Worm (Caenorhabditis elegans): Measurements from ENCODE around the gene F07B7.7.
"Not testable (repeated sequence)": the region's sequence is repeated elsewhere in the genome, so short reads cannot be mapped to it uniquely, and the experiment has no call there.

Gene F07B7.7

DNA sequence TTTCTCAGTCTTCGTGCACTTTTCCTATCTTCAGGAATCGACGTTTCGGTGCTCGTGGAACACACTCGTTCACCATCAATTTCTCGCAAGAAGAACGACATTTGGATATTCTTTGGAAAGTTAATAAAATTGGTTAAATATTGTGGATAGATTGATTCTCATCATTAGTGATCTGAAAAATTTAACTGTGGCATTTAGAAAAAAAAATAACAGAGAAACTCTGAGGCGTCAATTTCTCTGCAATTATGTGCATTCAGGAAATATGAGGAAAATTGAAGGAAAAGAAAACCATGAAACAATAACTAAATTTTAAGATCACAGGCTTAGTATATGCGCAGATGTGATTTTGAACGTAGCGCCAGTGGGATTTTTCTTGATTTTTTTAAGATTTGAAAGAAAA, 15.6 kb upstream of the F07B7.7 start, which contains the start of gene rpm-1:
Gene rpm-1 (minus strand): TSS at position 101 of the 400 bp plus-strand sequence.
- TF ChIP-seq pha-4, ets-4, npax-4 (tag; optimal IDR thresholded peaks at IDR 0.05): not testable (repeated sequence)

DNA sequence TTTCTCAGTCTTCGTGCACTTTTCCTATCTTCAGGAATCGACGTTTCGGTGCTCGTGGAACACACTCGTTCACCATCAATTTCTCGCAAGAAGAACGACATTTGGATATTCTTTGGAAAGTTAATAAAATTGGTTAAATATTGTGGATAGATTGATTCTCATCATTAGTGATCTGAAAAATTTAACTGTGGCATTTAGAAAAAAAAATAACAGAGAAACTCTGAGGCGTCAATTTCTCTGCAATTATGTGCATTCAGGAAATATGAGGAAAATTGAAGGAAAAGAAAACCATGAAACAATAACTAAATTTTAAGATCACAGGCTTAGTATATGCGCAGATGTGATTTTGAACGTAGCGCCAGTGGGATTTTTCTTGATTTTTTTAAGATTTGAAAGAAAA, 26.5 kb downstream of the F07B7.7 start, which contains the start of gene F07B7.12:
Gene F07B7.12 (minus strand): TSS at position 101 of the 400 bp plus-strand sequence.
- TF ChIP-seq pat-9, hlh-15, ceh-48 (tag; optimal IDR thresholded peaks at IDR 0.05): not testable (repeated sequence)

Measured in whole organism, late embryonic.